Worm (Caenorhabditis elegans) whole organism, young adult: Measurements from ENCODE around the gene iffb-1.

Experiments used
- F49E8.2 ChIP-seq: sonication (generic microtip); optimal IDR thresholded peaks from 3 replicates; lab custom pipeline; 2017; ENCODE audit warnings: missing genetic modification characterization, mild to moderate bottlenecking, missing compliant biosample characterization, antibody characterized with exemption, moderate library complexity; ENCODE audit not compliant: insufficient read depth
- attf-6 ChIP-seq: fragments of 200-800 bp; sonication (Bioruptor generic); IDR thresholded peaks from 2 replicates; pipeline ENCODE4 v1.3.6; 2022; ENCODE audit warnings: missing genetic modification reagents, missing genetic modification characterization, missing compliant biosample characterization
- ceh-27 ChIP-seq: fragments of 200-800 bp; sonication (Bioruptor generic); optimal IDR thresholded peaks from 2 replicates; lab custom pipeline; 2018; ENCODE audit warnings: mild to moderate bottlenecking, missing genetic modification characterization, moderate library complexity, missing compliant biosample characterization
- dpl-1 ChIP-seq: fragments of 150-350 bp; optimal IDR thresholded peaks from 2 replicates; lab custom pipeline; 2014; ENCODE audit warnings: missing biosample characterization, missing genetic modification reagents, missing genetic modification characterization
- rcor-1 ChIP-seq: fragments of 200-800 bp; sonication (Bioruptor generic); IDR thresholded peaks from 2 replicates; pipeline ENCODE4 v1.3.6; 2022; ENCODE audit warnings: missing genetic modification reagents, missing genetic modification characterization, missing compliant biosample characterization
- tbx-9 ChIP-seq: sonication (generic microtip); optimal IDR thresholded peaks from 2 replicates; lab custom pipeline; 2016; ENCODE audit warnings: borderline replicate concordance, missing genetic modification characterization, inconsistent platforms, missing compliant biosample characterization

DNA sequence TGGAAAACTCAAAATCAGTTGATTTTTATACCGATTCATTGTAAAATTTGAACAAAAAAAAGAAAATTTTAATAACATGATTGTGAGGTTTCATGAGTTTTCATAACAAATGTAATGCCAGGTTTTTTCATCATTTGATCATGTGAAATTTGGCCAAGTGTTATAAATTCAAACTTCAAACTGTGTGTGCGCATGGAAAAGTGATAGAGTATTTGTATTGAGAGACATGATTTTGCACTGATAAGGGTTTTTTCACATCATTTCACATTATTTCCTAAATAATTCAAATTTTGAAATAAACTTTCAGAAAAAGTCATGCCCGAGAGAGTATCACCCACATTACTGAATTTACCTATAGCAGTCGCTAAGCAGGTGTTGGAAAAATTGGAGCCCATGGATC lies 23.1 kb upstream of the iffb-1 start, which contains the start of gene fbxa-219:
- TF ChIP-seq dpl-1 (GFP tag; lab: Kevin White, UChicago) (no peak), ceh-27 (GFP tag; lab: Kevin White, UChicago) (no peak), F49E8.2 (no peak), rcor-1 (no peak), tbx-9 (tag; lab: Kevin White, UChicago) (no peak), attf-6 (GFP tag; lab: Robert Waterston, UW) (no peak)
